Fruit fly (Drosophila melanogaster): ENCODE data around the gene CG31145.

DNA sequence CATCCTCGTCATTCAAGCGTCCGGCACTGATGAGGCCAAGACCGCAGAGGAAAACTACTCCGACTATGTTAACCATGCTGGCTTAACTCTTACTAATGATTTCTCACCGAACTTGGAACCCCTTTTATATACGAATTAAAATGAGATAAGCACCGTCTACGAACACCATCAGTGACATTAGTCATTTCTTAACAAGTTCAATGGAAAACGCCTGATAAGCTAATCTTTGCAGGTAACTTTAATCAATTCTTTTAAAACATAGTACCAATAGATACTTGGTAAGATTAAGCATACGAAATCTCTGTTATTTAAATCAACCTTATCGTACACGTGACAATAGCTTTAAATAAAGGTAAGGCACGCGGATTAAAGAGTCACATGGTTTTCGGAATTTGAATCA, 79.7 kb downstream of the CG31145 start, which contains the start of gene CG10182:
- no peak for TF ChIP-seq Vsx2 (GFP tag; optimal IDR thresholded peaks at IDR 0.05; ENCODE audit: partially characterized antibody)
- no peak for TF ChIP-seq sage (GFP tag; optimal IDR thresholded peaks at IDR 0.05)
- no peak for TF ChIP-seq woc (GFP tag; optimal IDR thresholded peaks at IDR 0.05)
- TF ChIP-seq brk (GFP tag; optimal IDR thresholded peaks at IDR 0.05), result no peak
- TF ChIP-seq lola (GFP tag; optimal IDR thresholded peaks at IDR 0.05), result no peak
- TF ChIP-seq Dfd (GFP tag; optimal IDR thresholded peaks at IDR 0.05), result no peak
- TF ChIP-seq Myc (optimal IDR thresholded peaks at IDR 0.05), result no peak
- TF ChIP-seq br (GFP tag; optimal IDR thresholded peaks at IDR 0.05), result no peak
- TF ChIP-seq Mio (GFP tag; optimal IDR thresholded peaks at IDR 0.05), result no peak
- no peak for TF ChIP-seq pan (optimal IDR thresholded peaks at IDR 0.05)
- TF ChIP-seq h (GFP tag; optimal IDR thresholded peaks at IDR 0.05), result no peak
- no peak for TF ChIP-seq GATAd (GFP tag; optimal IDR thresholded peaks at IDR 0.05)

Measured in whole organism, wandering third instar larva.